ENCODE assay signal across 1 fruit fly cellular context in genomic region chrX:769639-770124, dm6.
TF ChIP-seq lines count a peak whose summit lies in the region.

fz3 (plus strand) TSS chrX:769945.

TF ChIP-seq in whole organism, embryonic, 481 proteins besides CTCF, POLR2A, EP300 and RAD21 (continued from another document and continues in another):
- no peak for TF ChIP-seq CG10209 (GFP tag; optimal IDR thresholded peaks at IDR 0.05; lab: Kevin White, UChicago)
- peak; percentile 20; the same call in 1 of the 2 replicates for TF ChIP-seq ranshi (GFP tag; IDR thresholded peaks at IDR 0.05; lab: Robert Waterston, UW)
- TF ChIP-seq CG8290 (GFP tag; optimal IDR thresholded peaks at IDR 0.05; lab: Kevin White, UChicago): no peak
- peak in 1 of 2 experiments; percentile 76 for TF ChIP-seq CG8290 (tag; optimal IDR thresholded peaks at IDR 0.05; lab: Kevin White, UChicago)
- no peak for TF ChIP-seq br (optimal IDR thresholded peaks at IDR 0.05; lab: Kevin White, UChicago)
- TF ChIP-seq CG10979 (tag; optimal IDR thresholded peaks at IDR 0.05; lab: Kevin White, UChicago): peak; percentile 34
- no peak for TF ChIP-seq tgo (GFP tag; IDR thresholded peaks at IDR 0.05; lab: Robert Waterston, UW)
- no peak for TF ChIP-seq CG12744 (GFP tag; optimal IDR thresholded peaks at IDR 0.05; lab: Kevin White, UChicago)
- no peak for TF ChIP-seq tup (GFP tag; optimal IDR thresholded peaks at IDR 0.05; lab: Kevin White, UChicago)
- no peak for TF ChIP-seq CG33213 (GFP tag; optimal IDR thresholded peaks at IDR 0.05; lab: Kevin White, UChicago)
- no peak for TF ChIP-seq D19B (GFP tag; optimal IDR thresholded peaks at IDR 0.05; lab: Kevin White, UChicago)
- TF ChIP-seq Elba2 (GFP tag; optimal IDR thresholded peaks at IDR 0.05; lab: Kevin White, UChicago): no peak
- TF ChIP-seq CG15011 (GFP tag; optimal IDR thresholded peaks at IDR 0.05; lab: Kevin White, UChicago): no peak
- no peak for TF ChIP-seq CG4730 (GFP tag; IDR thresholded peaks at IDR 0.05; lab: Robert Waterston, UW)
- no peak for TF ChIP-seq Neu2 (GFP tag; optimal IDR thresholded peaks at IDR 0.05; lab: Kevin White, UChicago; ENCODE audit: borderline replicate concordance)
- TF ChIP-seq Dfd (GFP tag; optimal IDR thresholded peaks at IDR 0.05; lab: Kevin White, UChicago): no peak
- TF ChIP-seq CG9797 (GFP tag; optimal IDR thresholded peaks at IDR 0.05; lab: Kevin White, UChicago): peak; percentile 14
- TF ChIP-seq kah (GFP tag; optimal IDR thresholded peaks at IDR 0.05; lab: Kevin White, UChicago): peak; percentile 68
- peak; percentile 27; the same call in 1 of the 2 replicates for TF ChIP-seq CG31441 (GFP tag; IDR thresholded peaks at IDR 0.05; lab: Robert Waterston, UW)
- no peak for TF ChIP-seq CG11398 (GFP tag; optimal IDR thresholded peaks at IDR 0.05; lab: Kevin White, UChicago)
- peak; percentile 10 for TF ChIP-seq exex (tag; optimal IDR thresholded peaks at IDR 0.05; lab: Kevin White, UChicago)
- TF ChIP-seq sr (GFP tag; IDR thresholded peaks at IDR 0.05; lab: Robert Waterston, UW): 0 out of 3 replicates have a peak, but pooled peaks have one; percentile 23
- no peak for TF ChIP-seq CG30431 (GFP tag; optimal IDR thresholded peaks at IDR 0.05; lab: Kevin White, UChicago)
- no peak for TF ChIP-seq CG32532 (GFP tag; IDR thresholded peaks at IDR 0.05; lab: Robert Waterston, UW)
- no peak for TF ChIP-seq crp (GFP tag; optimal IDR thresholded peaks at IDR 0.05; lab: Kevin White, UChicago)
- TF ChIP-seq Opbp (GFP tag; IDR thresholded peaks at IDR 0.05; lab: Robert Waterston, UW; ENCODE audit: partially characterized antibody): peak; percentile 89
- no peak for TF ChIP-seq CG18476 (GFP tag; optimal IDR thresholded peaks at IDR 0.05; lab: Kevin White, UChicago)
- no peak for TF ChIP-seq Dek (tag; optimal IDR thresholded peaks at IDR 0.05; lab: Kevin White, UChicago)
- TF ChIP-seq CG8089 (GFP tag; optimal IDR thresholded peaks at IDR 0.05; lab: Kevin White, UChicago): no peak
- no peak for TF ChIP-seq CG4282 (GFP tag; optimal IDR thresholded peaks at IDR 0.05; lab: Kevin White, UChicago)
- TF ChIP-seq lab (GFP tag; optimal IDR thresholded peaks at IDR 0.05; lab: Kevin White, UChicago): peak; percentile 31
- peak; percentile 51 for TF ChIP-seq corto (GFP tag; optimal IDR thresholded peaks at IDR 0.05; lab: Kevin White, UChicago)
- TF ChIP-seq run (tag; optimal IDR thresholded peaks at IDR 0.05; lab: Kevin White, UChicago): no peak
- TF ChIP-seq CG13624 (GFP tag; optimal IDR thresholded peaks at IDR 0.05; lab: Kevin White, UChicago): peak; percentile 13
- no peak for TF ChIP-seq ab (GFP tag; optimal IDR thresholded peaks at IDR 0.05; lab: Kevin White, UChicago)
- TF ChIP-seq Sry-δ (GFP tag; optimal IDR thresholded peaks at IDR 0.05; lab: Kevin White, UChicago): peak; percentile 77
- peak; percentile 90 for TF ChIP-seq CG34224 (GFP tag; IDR thresholded peaks at IDR 0.05; lab: Robert Waterston, UW; ENCODE audit: partially characterized antibody)
- no peak for TF ChIP-seq mirr (GFP tag; optimal IDR thresholded peaks at IDR 0.05; lab: Kevin White, UChicago)
- no peak for TF ChIP-seq CG11695 (GFP tag; IDR thresholded peaks at IDR 0.05; lab: Robert Waterston, UW)
- no peak for TF ChIP-seq zfh1 (GFP tag; IDR thresholded peaks at IDR 0.05; lab: Robert Waterston, UW)
- no peak for TF ChIP-seq CG9876 (GFP tag; optimal IDR thresholded peaks at IDR 0.05; lab: Kevin White, UChicago)
- TF ChIP-seq CG14710 (tag; optimal IDR thresholded peaks at IDR 0.05; lab: Kevin White, UChicago): peak; percentile 40
- TF ChIP-seq CG9437 (GFP tag; optimal IDR thresholded peaks at IDR 0.05; lab: Kevin White, UChicago): peak; percentile 65
- TF ChIP-seq ro (GFP tag; IDR thresholded peaks at IDR 0.05; lab: Robert Waterston, UW): no peak
- TF ChIP-seq maf-S (GFP tag; optimal IDR thresholded peaks at IDR 0.05; lab: Kevin White, UChicago): no peak
- peak; percentile 91 for TF ChIP-seq Dll (GFP tag; IDR thresholded peaks at IDR 0.05; lab: Robert Waterston, UW; ENCODE audit: partially characterized antibody)
- no peak for TF ChIP-seq lov (optimal IDR thresholded peaks at IDR 0.05; lab: Kevin White, UChicago)
- no peak for TF ChIP-seq lov (GFP tag; IDR thresholded peaks at IDR 0.05; lab: Robert Waterston, UW)
- peak; percentile 23; the same call in 1 of the 2 replicates for TF ChIP-seq CG31224 (GFP tag; IDR thresholded peaks at IDR 0.05; lab: Robert Waterston, UW)
- no peak for TF ChIP-seq CG13775 (GFP tag; optimal IDR thresholded peaks at IDR 0.05; lab: Kevin White, UChicago)
- TF ChIP-seq CG4328 (GFP tag; optimal IDR thresholded peaks at IDR 0.05; lab: Kevin White, UChicago): peak; percentile 14
- TF ChIP-seq Doc3 (GFP tag; IDR thresholded peaks at IDR 0.05; lab: Robert Waterston, UW; ENCODE audit: partially characterized antibody): peak; percentile 85
- TF ChIP-seq gcm2 (GFP tag; optimal IDR thresholded peaks at IDR 0.05; lab: Kevin White, UChicago): no peak
- TF ChIP-seq Oaz (GFP tag; IDR thresholded peaks at IDR 0.05; lab: Robert Waterston, UW): no peak
- no peak for TF ChIP-seq CG8281 (tag; optimal IDR thresholded peaks at IDR 0.05; lab: Kevin White, UChicago)
- TF ChIP-seq Mrtf (GFP tag; IDR thresholded peaks at IDR 0.05; lab: Robert Waterston, UW): no peak
- TF ChIP-seq PHDP (tag; optimal IDR thresholded peaks at IDR 0.05; lab: Kevin White, UChicago): no peak
- TF ChIP-seq gsb-n (tag; optimal IDR thresholded peaks at IDR 0.05; lab: Kevin White, UChicago): no peak
- no peak for TF ChIP-seq Optix (GFP tag; IDR thresholded peaks at IDR 0.05; lab: Robert Waterston, UW)
- no peak for TF ChIP-seq CG6254 (GFP tag; optimal IDR thresholded peaks at IDR 0.05; lab: Kevin White, UChicago)
- TF ChIP-seq CG5245 (GFP tag; optimal IDR thresholded peaks at IDR 0.05; lab: Kevin White, UChicago): no peak
- TF ChIP-seq chinmo (GFP tag; IDR thresholded peaks at IDR 0.05; lab: Robert Waterston, UW; ENCODE audit: partially characterized antibody): peak; percentile 95
- no peak for TF ChIP-seq toy (GFP tag; IDR thresholded peaks at IDR 0.05; lab: Robert Waterston, UW)
- TF ChIP-seq Meics (GFP tag; optimal IDR thresholded peaks at IDR 0.05; lab: Kevin White, UChicago): no peak
- TF ChIP-seq CG3281 (GFP tag; optimal IDR thresholded peaks at IDR 0.05; lab: Kevin White, UChicago): no peak
- peak; percentile 0 for TF ChIP-seq Abd-B (GFP tag; optimal IDR thresholded peaks at IDR 0.05; lab: Kevin White, UChicago)
- TF ChIP-seq gfzf (GFP tag; optimal IDR thresholded peaks at IDR 0.05; lab: Kevin White, UChicago): peak; percentile 8
- TF ChIP-seq CG15269 (tag; optimal IDR thresholded peaks at IDR 0.05; lab: Kevin White, UChicago): peak; percentile 13
- no peak for TF ChIP-seq Atf-2 (GFP tag; optimal IDR thresholded peaks at IDR 0.05; lab: Kevin White, UChicago)
- TF ChIP-seq CG31365 (tag; optimal IDR thresholded peaks at IDR 0.05; lab: Kevin White, UChicago): no peak
- TF ChIP-seq dan (GFP tag; IDR thresholded peaks at IDR 0.05; lab: Robert Waterston, UW): no peak
- TF ChIP-seq her (GFP tag; optimal IDR thresholded peaks at IDR 0.05; lab: Kevin White, UChicago): no peak
- peak; percentile 73 for TF ChIP-seq nom (GFP tag; optimal IDR thresholded peaks at IDR 0.05; lab: Kevin White, UChicago)
- TF ChIP-seq bowl (GFP tag; IDR thresholded peaks at IDR 0.05; lab: Robert Waterston, UW): 0 out of 2 replicates have a peak, but pooled peaks have one; percentile 28
- no peak for TF ChIP-seq Aef1 (GFP tag; IDR thresholded peaks at IDR 0.05; lab: Robert Waterston, UW)
- no peak for TF ChIP-seq Dip3 (GFP tag; optimal IDR thresholded peaks at IDR 0.05; lab: Kevin White, UChicago)
- TF ChIP-seq rib (GFP tag; IDR thresholded peaks at IDR 0.05; lab: Robert Waterston, UW): no peak
- no peak for TF ChIP-seq Hsf (GFP tag; optimal IDR thresholded peaks at IDR 0.05; lab: Kevin White, UChicago)
- peak; percentile 70 for TF ChIP-seq Dp (GFP tag; optimal IDR thresholded peaks at IDR 0.05; lab: Kevin White, UChicago)
- TF ChIP-seq CG11085 (GFP tag; IDR thresholded peaks at IDR 0.05; lab: Robert Waterston, UW): no peak
- TF ChIP-seq BEAF-32 (GFP tag; optimal IDR thresholded peaks at IDR 0.05; lab: Kevin White, UChicago): peak; percentile 84
- TF ChIP-seq sens-2 (GFP tag; IDR thresholded peaks at IDR 0.05; lab: Robert Waterston, UW): no peak
- TF ChIP-seq Nf-YA (GFP tag; IDR thresholded peaks at IDR 0.05; lab: Robert Waterston, UW): no peak
- TF ChIP-seq bab2 (GFP tag; optimal IDR thresholded peaks at IDR 0.05; lab: Kevin White, UChicago): no peak
- TF ChIP-seq CG6689 (GFP tag; IDR thresholded peaks at IDR 0.05; lab: Robert Waterston, UW): no peak
- TF ChIP-seq repo (GFP tag; optimal IDR thresholded peaks at IDR 0.05; lab: Kevin White, UChicago): no peak
- TF ChIP-seq CG18599 (GFP tag; optimal IDR thresholded peaks at IDR 0.05; lab: Kevin White, UChicago): no peak
- no peak for TF ChIP-seq CG7928 (GFP tag; optimal IDR thresholded peaks at IDR 0.05; lab: Kevin White, UChicago)
- TF ChIP-seq CG15479 (GFP tag; optimal IDR thresholded peaks at IDR 0.05; lab: Kevin White, UChicago): no peak
- no peak for TF ChIP-seq Pdp1 (GFP tag; optimal IDR thresholded peaks at IDR 0.05; lab: Kevin White, UChicago)
- no peak for TF ChIP-seq eyg (GFP tag; optimal IDR thresholded peaks at IDR 0.05; lab: Kevin White, UChicago)
- no peak for TF ChIP-seq Rx (GFP tag; IDR thresholded peaks at IDR 0.05; lab: Robert Waterston, UW)
- TF ChIP-seq NC2β (GFP tag; optimal IDR thresholded peaks at IDR 0.05; lab: Kevin White, UChicago): no peak
- no peak for TF ChIP-seq phol (tag; optimal IDR thresholded peaks at IDR 0.05; lab: Kevin White, UChicago)
- peak; percentile 71 for TF ChIP-seq inv (GFP tag; IDR thresholded peaks at IDR 0.05; lab: Robert Waterston, UW; ENCODE audit: partially characterized antibody)
- TF ChIP-seq chn (GFP tag; optimal IDR thresholded peaks at IDR 0.05; lab: Kevin White, UChicago): no peak
- peak; percentile 21 for TF ChIP-seq CG17186 (GFP tag; optimal IDR thresholded peaks at IDR 0.05; lab: Kevin White, UChicago)
- no peak for TF ChIP-seq CG1792 (GFP tag; optimal IDR thresholded peaks at IDR 0.05; lab: Kevin White, UChicago)
- TF ChIP-seq CG2199 (GFP tag; IDR thresholded peaks at IDR 0.05; lab: Robert Waterston, UW): peak; percentile 66; the same call in 2 of the 3 replicates
- no peak for TF ChIP-seq NK7.1 (GFP tag; optimal IDR thresholded peaks at IDR 0.05; lab: Kevin White, UChicago)
- TF ChIP-seq Antp (GFP tag; optimal IDR thresholded peaks at IDR 0.05; lab: Kevin White, UChicago): no peak
- no peak for TF ChIP-seq tll (GFP tag; optimal IDR thresholded peaks at IDR 0.05; lab: Kevin White, UChicago)
- TF ChIP-seq CG1024 (GFP tag; IDR thresholded peaks at IDR 0.05; lab: Robert Waterston, UW): no peak
- TF ChIP-seq CG3407 (GFP tag; optimal IDR thresholded peaks at IDR 0.05; lab: Kevin White, UChicago): no peak
- no peak for TF ChIP-seq YL-1 (GFP tag; optimal IDR thresholded peaks at IDR 0.05; lab: Kevin White, UChicago)
- TF ChIP-seq CG10147 (GFP tag; optimal IDR thresholded peaks at IDR 0.05; lab: Kevin White, UChicago): no peak
- TF ChIP-seq pita (GFP tag; optimal IDR thresholded peaks at IDR 0.05; lab: Kevin White, UChicago): no peak
- peak in 1 of 3 experiments; percentile 39 for TF ChIP-seq Stat92E (GFP tag; optimal IDR thresholded peaks at IDR 0.05; lab: Kevin White, UChicago)
- TF ChIP-seq Scr (GFP tag; IDR thresholded peaks at IDR 0.05; lab: Robert Waterston, UW; ENCODE audit: partially characterized antibody): peak; percentile 89
- no peak for TF ChIP-seq CG9817 (tag; optimal IDR thresholded peaks at IDR 0.05; lab: Kevin White, UChicago)
- no peak for TF ChIP-seq CG14050 (GFP tag; IDR thresholded peaks at IDR 0.05; lab: Robert Waterston, UW)
- TF ChIP-seq D19A (tag; optimal IDR thresholded peaks at IDR 0.05; lab: Kevin White, UChicago): peak; percentile 23
- TF ChIP-seq ewg (GFP tag; optimal IDR thresholded peaks at IDR 0.05; lab: Kevin White, UChicago): no peak
- TF ChIP-seq otp (GFP tag; IDR thresholded peaks at IDR 0.05; lab: Robert Waterston, UW): 0 out of 3 replicates have a peak, but pooled peaks have one; percentile 22
- TF ChIP-seq cato (GFP tag; optimal IDR thresholded peaks at IDR 0.05; lab: Kevin White, UChicago; ENCODE audit: borderline replicate concordance): no peak
- TF ChIP-seq CG8924 (tag; optimal IDR thresholded peaks at IDR 0.05; lab: Kevin White, UChicago): no peak
- no peak for TF ChIP-seq CG7357 (GFP tag; IDR thresholded peaks at IDR 0.05; lab: Robert Waterston, UW)
- no peak for TF ChIP-seq CG13123 (GFP tag; optimal IDR thresholded peaks at IDR 0.05; lab: Kevin White, UChicago)
- peak; percentile 54 for TF ChIP-seq Drgx (GFP tag; IDR thresholded peaks at IDR 0.05; lab: Robert Waterston, UW)
- TF ChIP-seq Ada2b (GFP tag; IDR thresholded peaks at IDR 0.05; lab: Robert Waterston, UW): no peak
- TF ChIP-seq MBD-R2 (GFP tag; IDR thresholded peaks at IDR 0.05; lab: Robert Waterston, UW): peak; percentile 54
- TF ChIP-seq Atf3 (GFP tag; optimal IDR thresholded peaks at IDR 0.05; lab: Kevin White, UChicago): no peak
- no peak for TF ChIP-seq CG2202 (tag; optimal IDR thresholded peaks at IDR 0.05; lab: Kevin White, UChicago)
- no peak for TF ChIP-seq H15 (GFP tag; IDR thresholded peaks at IDR 0.05; lab: Robert Waterston, UW)
- no peak for TF ChIP-seq CG10959 (GFP tag; IDR thresholded peaks at IDR 0.05; lab: Robert Waterston, UW)
- peak; percentile 24 for TF ChIP-seq dmrt11E (tag; optimal IDR thresholded peaks at IDR 0.05; lab: Kevin White, UChicago)
- no peak for TF ChIP-seq Xbp1 (GFP tag; optimal IDR thresholded peaks at IDR 0.05; lab: Kevin White, UChicago)
- no peak for TF ChIP-seq CG3995 (GFP tag; optimal IDR thresholded peaks at IDR 0.05; lab: Kevin White, UChicago)
- peak; percentile 85 for TF ChIP-seq CG16813 (GFP tag; IDR thresholded peaks at IDR 0.05; lab: Robert Waterston, UW; ENCODE audit: partially characterized antibody)
- no peak for TF ChIP-seq CG43689 (GFP tag; IDR thresholded peaks at IDR 0.05; lab: Robert Waterston, UW)
- peak; percentile 23 for TF ChIP-seq CG15601 (tag; optimal IDR thresholded peaks at IDR 0.05; lab: Kevin White, UChicago)
- no peak for TF ChIP-seq pros (GFP tag; optimal IDR thresholded peaks at IDR 0.05; lab: Kevin White, UChicago)
- peak; percentile 71 for TF ChIP-seq CG15514 (GFP tag; optimal IDR thresholded peaks at IDR 0.05; lab: Kevin White, UChicago)
- no peak for TF ChIP-seq usp (GFP tag; optimal IDR thresholded peaks at IDR 0.05; lab: Kevin White, UChicago)
- TF ChIP-seq dpn (GFP tag; optimal IDR thresholded peaks at IDR 0.05; lab: Kevin White, UChicago): no peak
- peak; percentile 22 for TF ChIP-seq CG13424 (tag; optimal IDR thresholded peaks at IDR 0.05; lab: Kevin White, UChicago)
